Worm (Caenorhabditis elegans) whole organism, young adult: Measurements from ENCODE around the gene clh-1.
A peak's percentile ranks its signal among the peaks of the same experiment; 100 is the strongest.

Experiments used
- B0261.1 ChIP-seq: sonication (generic microtip); optimal IDR thresholded peaks from 2 replicates; lab custom pipeline; 2016; ENCODE audit warnings: mild to moderate bottlenecking, missing genetic modification characterization, moderate library complexity, missing compliant biosample characterization
- C06A6.2 ChIP-seq: fragments of 200-800 bp; sonication (Bioruptor generic); conservative IDR thresholded peaks from 2 replicates; pipeline ENCODE4 v1.3.6; 2022; ENCODE audit warnings: missing genetic modification characterization, missing compliant biosample characterization
- D2030.7 ChIP-seq: fragments of 200-800 bp; sonication (Bioruptor generic); IDR thresholded peaks from 2 replicates; pipeline ENCODE4 v1.3.6; 2022; ENCODE audit warnings: missing genetic modification reagents, missing genetic modification characterization, missing compliant biosample characterization
- F22D6.2 ChIP-seq: sonication (generic microtip); optimal IDR thresholded peaks from 2 replicates; lab custom pipeline; 2016; ENCODE audit warnings: mild to moderate bottlenecking, missing genetic modification characterization, missing compliant biosample characterization
- F37B4.10 ChIP-seq: fragments of 200-800 bp; sonication (Bioruptor generic); IDR thresholded peaks from 2 replicates; pipeline ENCODE4 v1.3.6; 2022; ENCODE audit warnings: missing genetic modification characterization, missing compliant biosample characterization
- F52B5.7 ChIP-seq: sonication (generic microtip); optimal IDR thresholded peaks from 2 replicates; lab custom pipeline; 2016; ENCODE audit warnings: mild to moderate bottlenecking, missing genetic modification characterization, missing compliant biosample characterization
- K11D2.4 ChIP-seq: fragments of 200-800 bp; sonication (Bioruptor generic); IDR thresholded peaks from 2 replicates; pipeline ENCODE4 v1.3.6; 2022; ENCODE audit warnings: missing genetic modification reagents, missing genetic modification characterization, missing compliant biosample characterization
- bed-1 ChIP-seq: fragments of 200-800 bp; sonication (Bioruptor generic); IDR thresholded peaks from 2 replicates; pipeline ENCODE4 v1.3.6; 2022; ENCODE audit warnings: missing genetic modification reagents, missing genetic modification characterization, missing compliant biosample characterization
- bed-2 ChIP-seq: fragments of 200-800 bp; sonication (Bioruptor generic); IDR thresholded peaks from 2 replicates; pipeline ENCODE4 v1.3.6; 2022; ENCODE audit warnings: missing genetic modification reagents, missing genetic modification characterization, missing compliant biosample characterization
- ceh-27 ChIP-seq: fragments of 200-800 bp; sonication (Bioruptor generic); optimal IDR thresholded peaks from 2 replicates; lab custom pipeline; 2018; ENCODE audit warnings: mild to moderate bottlenecking, missing genetic modification characterization, moderate library complexity, missing compliant biosample characterization
- die-1 ChIP-seq: sonication (generic microtip); optimal IDR thresholded peaks from 2 replicates; lab custom pipeline; 2016; ENCODE audit warnings: missing genotype, mild to moderate bottlenecking, missing genetic modification characterization, missing compliant biosample characterization
- dox-1 ChIP-seq: fragments of 200-800 bp; sonication (Bioruptor generic); IDR thresholded peaks from 2 replicates; pipeline ENCODE4 v1.3.6; 2022; ENCODE audit warnings: missing genetic modification reagents, missing genetic modification characterization, missing compliant biosample characterization
- dpl-1 ChIP-seq: fragments of 150-350 bp; optimal IDR thresholded peaks from 2 replicates; lab custom pipeline; 2014; ENCODE audit warnings: missing biosample characterization, missing genetic modification reagents, missing genetic modification characterization
- egrh-3 ChIP-seq: fragments of 200-800 bp; sonication (Bioruptor generic); IDR thresholded peaks from 2 replicates; pipeline ENCODE4 v1.3.6; 2022; ENCODE audit warnings: missing genetic modification reagents, missing genetic modification characterization, missing compliant biosample characterization
- hlh-26 ChIP-seq: fragments of 200-800 bp; sonication (Bioruptor generic); conservative IDR thresholded peaks from 2 replicates; pipeline ENCODE4 v1.3.6; 2022; ENCODE audit warnings: missing genetic modification reagents, missing genetic modification characterization, missing compliant biosample characterization
- hmg-1.2 ChIP-seq: fragments of 200-800 bp; sonication (Bioruptor generic); IDR thresholded peaks from 2 replicates; pipeline ENCODE4 v1.3.6; 2022; ENCODE audit warnings: missing genetic modification reagents, missing genetic modification characterization, missing compliant biosample characterization
- hmg-20 ChIP-seq: fragments of 200-800 bp; sonication (Bioruptor generic); IDR thresholded peaks from 2 replicates; pipeline ENCODE4 v1.3.6; 2022; ENCODE audit warnings: missing genetic modification reagents, missing genetic modification characterization, missing compliant biosample characterization
- let-526 ChIP-seq: fragments of 200-800 bp; sonication (Bioruptor generic); IDR thresholded peaks from 2 replicates; pipeline ENCODE4 v1.3.6; 2022; ENCODE audit warnings: missing genetic modification reagents, missing genetic modification characterization, missing compliant biosample characterization
- let-607 ChIP-seq, 2 experiments: fragments of 200-800 bp in 1 of 2; sonication (Bioruptor generic) in 1 of 2; sonication (generic microtip) in 1 of 2; optimal IDR thresholded peaks; 2 replicates each; lab custom pipeline; 2016 to 2018; ENCODE audit warnings: mild to moderate bottlenecking in 2 of 2, missing compliant biosample characterization in 2 of 2, missing genetic modification characterization in 2 of 2, moderate library complexity in 2 of 2, missing genotype in 1 of 2
- lin-26 ChIP-seq: fragments of 200-800 bp; sonication (Bioruptor generic); IDR thresholded peaks from 2 replicates; pipeline ENCODE4 v1.3.6; 2022; ENCODE audit warnings: missing genetic modification reagents, missing genetic modification characterization, missing compliant biosample characterization
- lin-35 ChIP-seq, 3 experiments: fragments of 150-350 bp in 2 of 3; sonication (generic microtip) in 1 of 3; optimal IDR thresholded peaks; 2 replicates each; lab custom pipeline; 2014 to 2018; ENCODE audit warnings: missing biosample characterization in 3 of 3, missing genetic modification characterization in 3 of 3, missing genetic modification reagents in 3 of 3
- lin-40 ChIP-seq: sonication (generic microtip); optimal IDR thresholded peaks from 2 replicates; lab custom pipeline; 2016; ENCODE audit warnings: missing genetic modification characterization, mild to moderate bottlenecking, missing compliant biosample characterization, missing genotype, missing genetic modification reagents
- lin-54 ChIP-seq: fragments of 200-800 bp; sonication (Bioruptor generic); optimal IDR thresholded peaks from 2 replicates; lab custom pipeline; 2018; ENCODE audit warnings: mild to moderate bottlenecking, missing genetic modification characterization, missing compliant biosample characterization
- madf-3 ChIP-seq: fragments of 200-800 bp; sonication (Bioruptor generic); IDR thresholded peaks from 2 replicates; pipeline ENCODE4 v1.3.6; 2022; ENCODE audit warnings: missing genetic modification reagents, missing genetic modification characterization, missing compliant biosample characterization
- madf-6 ChIP-seq: fragments of 200-800 bp; sonication (Bioruptor generic); IDR thresholded peaks from 2 replicates; pipeline ENCODE4 v1.3.6; 2022; ENCODE audit warnings: missing genetic modification reagents, missing genetic modification characterization, missing compliant biosample characterization
- mel-28 ChIP-seq: sonication (generic microtip); optimal IDR thresholded peaks from 2 replicates; lab custom pipeline; 2016; ENCODE audit warnings: borderline replicate concordance, mild to moderate bottlenecking, missing genetic modification characterization, missing compliant biosample characterization
- nfya-1 ChIP-seq: sonication (generic microtip); optimal IDR thresholded peaks from 2 replicates; lab custom pipeline; 2017; ENCODE audit warnings: antibody characterized with exemption, missing compliant biosample characterization, missing genetic modification characterization, borderline replicate concordance; ENCODE audit not compliant: insufficient read depth
- nhr-120 ChIP-seq: fragments of 200-800 bp; sonication (Bioruptor generic); IDR thresholded peaks from 2 replicates; pipeline ENCODE4 v1.3.6; 2022; ENCODE audit warnings: missing genetic modification characterization, missing compliant biosample characterization
- nhr-80 ChIP-seq: sonication (generic microtip); optimal IDR thresholded peaks from 2 replicates; lab custom pipeline; 2016; ENCODE audit warnings: missing genetic modification characterization, missing compliant biosample characterization
- pbrm-1 ChIP-seq: fragments of 200-800 bp; sonication (Bioruptor generic); IDR thresholded peaks from 2 replicates; pipeline ENCODE4 v1.3.6; 2022; ENCODE audit warnings: missing genetic modification reagents, missing genetic modification characterization, missing compliant biosample characterization
- somi-1 ChIP-seq: fragments of 200-800 bp; sonication (Bioruptor generic); optimal IDR thresholded peaks from 2 replicates; lab custom pipeline; 2018; ENCODE audit warnings: mild to moderate bottlenecking, missing genetic modification characterization, missing compliant biosample characterization
- sptf-2 ChIP-seq: fragments of 200-800 bp; sonication (Bioruptor generic); optimal IDR thresholded peaks from 2 replicates; lab custom pipeline; 2018; ENCODE audit warnings: mild to moderate bottlenecking, missing genetic modification characterization, missing compliant biosample characterization
- unc-62 ChIP-seq: fragments of 150-350 bp; optimal IDR thresholded peaks from 2 replicates; lab custom pipeline; 2014; ENCODE audit warnings: missing biosample characterization, missing genetic modification reagents, missing genetic modification characterization
- zfh-2 ChIP-seq: fragments of 200-800 bp; sonication (Bioruptor generic); conservative IDR thresholded peaks from 2 replicates; pipeline ENCODE4 v1.3.6; 2022; ENCODE audit warnings: missing genetic modification reagents, missing genetic modification characterization, missing compliant biosample characterization
- ztf-25 ChIP-seq: fragments of 200-800 bp; sonication (Bioruptor generic); IDR thresholded peaks from 2 replicates; pipeline ENCODE4 v1.3.6; 2022; ENCODE audit warnings: missing genetic modification reagents, missing genetic modification characterization, missing compliant biosample characterization
- ztf-26 ChIP-seq: sonication (generic microtip); optimal IDR thresholded peaks from 2 replicates; lab custom pipeline; 2017; ENCODE audit warnings: missing genetic modification characterization, missing compliant biosample characterization
- ztf-3 ChIP-seq: fragments of 200-800 bp; sonication (Bioruptor generic); optimal IDR thresholded peaks from 2 replicates; lab custom pipeline; 2018; ENCODE audit warnings: mild to moderate bottlenecking, missing genetic modification characterization, missing compliant biosample characterization

Gene clh-1

ce11 chrII:11839116-11839515 lies 17.1 kb downstream of the clh-1 start:
- TF ChIP-seq nfya-1 (tag; lab: Kevin White, UChicago) (no peak), let-607 (tag; optimal IDR thresholded peaks at IDR 0.05; lab: Kevin White, UChicago) (no peak), ztf-25 (GFP tag; lab: Robert Waterston, UW) (no peak), dpl-1 (no peak), D2030.7 (GFP tag; lab: Robert Waterston, UW) (no peak), F52B5.7 (tag; lab: Kevin White, UChicago) (no peak), bed-1 (GFP tag; lab: Robert Waterston, UW) (no peak), mel-28 (tag; lab: Kevin White, UChicago) (no peak), ceh-27 (GFP tag; lab: Kevin White, UChicago) (no peak), unc-62 (GFP tag; lab: Kevin White, UChicago) (no peak), nhr-120 (GFP tag; lab: Robert Waterston, UW) (no peak), dox-1 (GFP tag; lab: Robert Waterston, UW) (no peak), die-1 (tag; lab: Kevin White, UChicago) (no peak), madf-3 (GFP tag; lab: Robert Waterston, UW) (no peak), sptf-2 (GFP tag; lab: Kevin White, UChicago) (no peak), egrh-3 (GFP tag; lab: Robert Waterston, UW) (no peak), bed-2 (GFP tag; lab: Robert Waterston, UW) (no peak)

- 0 out of 2 replicates have a peak, but pooled peaks have one; percentile 49 for TF ChIP-seq K11D2.4 (GFP tag; lab: Robert Waterston, UW)
- 0 out of 2 replicates have a peak, but pooled peaks have one; percentile 13 for TF ChIP-seq C06A6.2 (GFP tag; lab: Robert Waterston, UW)
- peak; percentile 36 for TF ChIP-seq lin-40 (tag; lab: Kevin White, UChicago)
- no peak for TF ChIP-seq lin-54 (GFP tag; lab: Kevin White, UChicago)
- TF ChIP-seq somi-1 (GFP tag; lab: Kevin White, UChicago): peak; percentile 64
- no peak for TF ChIP-seq pbrm-1 (GFP tag; lab: Robert Waterston, UW)
- TF ChIP-seq die-1 (tag; lab: Kevin White, UChicago): peak; percentile 13
- peak; percentile 43 for TF ChIP-seq ztf-26 (tag; lab: Kevin White, UChicago)
Measured at ce11 chrII:11838353-11838752, 17.9 kb downstream of the clh-1 start.

ce11 chrII:11836554-11837218 lies 19.6 kb downstream of the clh-1 start:
- TF ChIP-seq F52B5.7 (tag; lab: Kevin White, UChicago) (no peak), zfh-2 (GFP tag; lab: Robert Waterston, UW) (no peak), C06A6.2 (GFP tag; lab: Robert Waterston, UW) (peak; percentile 52; the same call in 1 of the 2 replicates), lin-26 (0 out of 2 replicates have a peak, but pooled peaks have one; percentile 21), somi-1 (GFP tag; lab: Kevin White, UChicago) (peak; percentile 66), lin-35 (GFP tag; optimal IDR thresholded peaks at IDR 0.05; lab: Kevin White, UChicago) (no peak), K11D2.4 (GFP tag; lab: Robert Waterston, UW) (0 out of 2 replicates have a peak, but pooled peaks have one; percentile 25), die-1 (tag; lab: Kevin White, UChicago) (no peak), ztf-25 (GFP tag; lab: Robert Waterston, UW) (no peak), B0261.1 (tag; lab: Kevin White, UChicago) (no peak), F22D6.2 (tag; lab: Kevin White, UChicago) (peak; percentile 11), ztf-26 (tag; lab: Kevin White, UChicago) (peak; percentile 66), bed-2 (GFP tag; lab: Robert Waterston, UW) (no peak), hmg-1.2 (GFP tag; lab: Robert Waterston, UW) (no peak), hmg-20 (GFP tag; lab: Robert Waterston, UW) (no peak), madf-6 (GFP tag; lab: Robert Waterston, UW) (no peak), hlh-26 (GFP tag; lab: Robert Waterston, UW) (no peak), ztf-3 (GFP tag; lab: Kevin White, UChicago) (no peak), pbrm-1 (GFP tag; lab: Robert Waterston, UW) (no peak), lin-40 (tag; lab: Kevin White, UChicago) (peak; percentile 61), let-526 (no peak), F37B4.10 (no peak), nhr-80 (tag; lab: Kevin White, UChicago) (peak; percentile 19)
